Fruit fly (Drosophila melanogaster) whole organism, embryonic: ENCODE results near the gene TBC1D16.

Experiments used
- Adf1 ChIP-seq: fragments of 200-800 bp; sonication (Bioruptor generic); IDR thresholded peaks from 2 replicates; pipeline ENCODE4 v1.3.6; 2022; ENCODE audit warnings: missing biosample characterization, missing genetic modification characterization
- CG10462 ChIP-seq: fragments of 200-800 bp; sonication (Bioruptor generic); optimal IDR thresholded peaks from 2 replicates; lab custom pipeline; 2016; ENCODE audit warnings: missing biosample characterization, missing genetic modification characterization
- CG10543 ChIP-seq: fragments of 200-800 bp; sonication (Bioruptor generic); optimal IDR thresholded peaks from 3 replicates; lab custom pipeline; 2017; ENCODE audit warnings: missing biosample characterization, mild to moderate bottlenecking, missing genetic modification characterization, moderate library complexity
- CG12071 ChIP-seq: fragments of 200-800 bp; sonication (Bioruptor generic); optimal IDR thresholded peaks from 3 replicates; lab custom pipeline; 2018; ENCODE audit warnings: missing biosample characterization, mild to moderate bottlenecking, missing genetic modification characterization
- CG12104 ChIP-seq: fragments of 200-800 bp; sonication (Bioruptor generic); optimal IDR thresholded peaks from 3 replicates; lab custom pipeline; 2016; ENCODE audit warnings: missing biosample characterization, missing genetic modification characterization
- CG15479 ChIP-seq: fragments of 200-800 bp; sonication (Bioruptor generic); optimal IDR thresholded peaks from 3 replicates; lab custom pipeline; 2019; ENCODE audit warnings: missing biosample characterization, mild to moderate bottlenecking, missing genetic modification characterization, moderate library complexity
- CG1647 ChIP-seq: fragments of 200-800 bp; sonication (Bioruptor generic); optimal IDR thresholded peaks from 3 replicates; lab custom pipeline; 2016; ENCODE audit warnings: missing biosample characterization, missing genetic modification characterization
- CG16863 ChIP-seq: fragments of 200-800 bp; sonication (Bioruptor generic); optimal IDR thresholded peaks from 3 replicates; lab custom pipeline; 2016; ENCODE audit warnings: missing biosample characterization, missing genetic modification characterization
- CG1832 ChIP-seq: fragments of 200-800 bp; sonication (Bioruptor generic); optimal IDR thresholded peaks from 2 replicates; lab custom pipeline; 2017; ENCODE audit warnings: missing biosample characterization, mild to moderate bottlenecking, missing genetic modification characterization, inconsistent platforms
- CG2875 ChIP-seq: fragments of 200-800 bp; sonication (Bioruptor generic); optimal IDR thresholded peaks from 2 replicates; lab custom pipeline; 2017; ENCODE audit warnings: missing biosample characterization, mild to moderate bottlenecking, missing genetic modification characterization, missing genetic modification reagents
- CG31365 ChIP-seq: fragments of 200-800 bp; sonication (Bioruptor generic); optimal IDR thresholded peaks from 2 replicates; lab custom pipeline; 2018; ENCODE audit warnings: missing biosample characterization, mild to moderate bottlenecking, missing genetic modification characterization
- CG5953 ChIP-seq: fragments of 200-800 bp; sonication (Bioruptor generic); IDR thresholded peaks from 2 replicates; pipeline ENCODE4 v1.3.6; 2022; ENCODE audit warnings: missing biosample characterization, missing genetic modification characterization
- CG7372 ChIP-seq: fragments of 200-800 bp; sonication (Bioruptor generic); IDR thresholded peaks from 2 replicates; pipeline ENCODE4 v1.3.6; 2022; ENCODE audit warnings: missing biosample characterization, missing genetic modification characterization
- CG7556 ChIP-seq: fragments of 200-800 bp; sonication (Bioruptor generic); optimal IDR thresholded peaks from 2 replicates; lab custom pipeline; 2017; ENCODE audit warnings: missing biosample characterization, mild to moderate bottlenecking, missing genetic modification characterization
- CG7745 ChIP-seq: fragments of 200-800 bp; sonication (Bioruptor generic); optimal IDR thresholded peaks from 2 replicates; lab custom pipeline; 2018; ENCODE audit warnings: missing biosample characterization, mild to moderate bottlenecking, missing genetic modification characterization, moderate library complexity
- CG9437 ChIP-seq: fragments of 200-800 bp; sonication (Bioruptor generic); optimal IDR thresholded peaks from 2 replicates; lab custom pipeline; 2018; ENCODE audit warnings: missing biosample characterization, mild to moderate bottlenecking, missing genetic modification characterization
- CG9932 ChIP-seq: fragments of 200-800 bp; sonication (Bioruptor generic); IDR thresholded peaks from 2 replicates; pipeline ENCODE4 v1.3.6; 2022; ENCODE audit warnings: missing biosample characterization, missing genetic modification characterization
- Camta ChIP-seq: fragments of 200-800 bp; sonication (Bioruptor generic); optimal IDR thresholded peaks from 2 replicates; lab custom pipeline; 2016; ENCODE audit warnings: missing biosample characterization, missing genetic modification characterization
- CoRest ChIP-seq: fragments of 200-800 bp; sonication (Bioruptor generic); optimal IDR thresholded peaks from 3 replicates; lab custom pipeline; 2018; ENCODE audit warnings: missing biosample characterization, mild to moderate bottlenecking, missing genetic modification characterization, moderate library complexity
- D ChIP-seq, 2 experiments: fragments of 200-800 bp in 1 of 2; fragments of >200 bp in 1 of 2; sonication (Bioruptor generic) in 1 of 2; optimal IDR thresholded peaks; 2 replicates in 1 of 2; 3 replicates in 1 of 2; lab custom pipeline; 2017; ENCODE audit warnings: mild to moderate bottlenecking in 1 of 2, missing biosample characterization in 1 of 2, missing genetic modification characterization in 1 of 2, missing genetic modification reagents in 1 of 2
- Dbx ChIP-seq: fragments of 200-800 bp; sonication (Bioruptor generic); IDR thresholded peaks from 3 replicates; pipeline ENCODE4 v1.3.6; 2022; ENCODE audit warnings: missing biosample characterization, missing genetic modification characterization
- Doc3 ChIP-seq: fragments of 200-800 bp; sonication (Bioruptor generic); IDR thresholded peaks from 3 replicates; pipeline ENCODE4 v1.3.6; 2022; ENCODE audit warnings: missing biosample characterization, missing genetic modification characterization; ENCODE audit not compliant: partially characterized antibody
- Gug ChIP-seq: fragments of 200-800 bp; sonication (Bioruptor generic); IDR thresholded peaks from 4 replicates; pipeline ENCODE4 v1.3.6; 2022; ENCODE audit warnings: missing biosample characterization, missing genetic modification characterization
- Hey ChIP-seq: fragments of 200-800 bp; sonication (Bioruptor generic); optimal IDR thresholded peaks from 3 replicates; lab custom pipeline; 2018; ENCODE audit warnings: missing biosample characterization, mild to moderate bottlenecking, missing genetic modification characterization
- Lpt ChIP-seq: fragments of >200 bp; optimal IDR thresholded peaks from 2 replicates; lab custom pipeline; 2018; ENCODE audit warnings: missing biosample characterization, missing genetic modification characterization
- Nf-YC ChIP-seq: fragments of 200-800 bp; optimal IDR thresholded peaks from 3 replicates; lab custom pipeline; 2019; ENCODE audit warnings: missing biosample characterization, mild to moderate bottlenecking, missing genetic modification characterization, moderate library complexity
- Oaz ChIP-seq: fragments of 200-800 bp; sonication (Bioruptor generic); IDR thresholded peaks from 2 replicates; pipeline ENCODE4 v1.3.6; 2022; ENCODE audit warnings: missing biosample characterization, missing genetic modification characterization
- Sox100B ChIP-seq: fragments of 200-800 bp; sonication (Bioruptor generic); optimal IDR thresholded peaks from 3 replicates; lab custom pipeline; 2018; ENCODE audit warnings: missing biosample characterization, mild to moderate bottlenecking, missing genetic modification characterization
- Sry-β ChIP-seq: fragments of 200-800 bp; sonication (Bioruptor generic); optimal IDR thresholded peaks from 2 replicates; lab custom pipeline; 2018; ENCODE audit warnings: missing biosample characterization, mild to moderate bottlenecking, missing genetic modification characterization, moderate library complexity
- Tbp ChIP-seq: fragments of >200 bp; optimal IDR thresholded peaks from 2 replicates; lab custom pipeline; 2018; ENCODE audit warnings: missing biosample characterization, missing genetic modification characterization
- ato ChIP-seq: fragments of 200-800 bp; sonication (Bioruptor generic); IDR thresholded peaks from 2 replicates; pipeline ENCODE4 v1.3.6; 2022; ENCODE audit warnings: missing biosample characterization, missing genetic modification characterization; ENCODE audit not compliant: partially characterized antibody
- chinmo ChIP-seq: fragments of 200-800 bp; sonication (Bioruptor generic); IDR thresholded peaks from 4 replicates; pipeline ENCODE4 v1.3.6; 2022; ENCODE audit warnings: missing biosample characterization, missing genetic modification characterization; ENCODE audit not compliant: partially characterized antibody
- chn ChIP-seq: fragments of 200-800 bp; sonication (Bioruptor generic); optimal IDR thresholded peaks from 2 replicates; lab custom pipeline; 2016; ENCODE audit warnings: missing biosample characterization, missing genetic modification characterization
- ci ChIP-seq: fragments of 200-800 bp; sonication (Bioruptor generic); IDR thresholded peaks from 3 replicates; pipeline ENCODE4 v1.3.6; 2022; ENCODE audit warnings: missing biosample characterization, missing genetic modification characterization
- dimm ChIP-seq: fragments of 200-800 bp; sonication (Bioruptor generic); IDR thresholded peaks from 2 replicates; pipeline ENCODE4 v1.3.6; 2022; ENCODE audit warnings: missing biosample characterization, missing genetic modification characterization
- fu2 ChIP-seq: fragments of 200-800 bp; sonication (Bioruptor generic); optimal IDR thresholded peaks from 2 replicates; lab custom pipeline; 2016; ENCODE audit warnings: missing biosample characterization, missing genetic modification characterization
- gcm2 ChIP-seq: fragments of 200-800 bp; sonication (Bioruptor generic); optimal IDR thresholded peaks from 2 replicates; lab custom pipeline; 2016; ENCODE audit warnings: missing biosample characterization, missing genetic modification characterization
- hb ChIP-seq: fragments of 200-800 bp; sonication (Bioruptor generic); IDR thresholded peaks from 3 replicates; pipeline ENCODE4 v1.3.6; 2022; ENCODE audit warnings: missing biosample characterization, missing genetic modification characterization; ENCODE audit not compliant: partially characterized antibody
- lab ChIP-seq: fragments of 200-800 bp; sonication (Bioruptor generic); optimal IDR thresholded peaks from 3 replicates; lab custom pipeline; 2017; ENCODE audit warnings: missing biosample characterization, missing genetic modification characterization, mild to moderate bottlenecking, moderate library complexity, missing genetic modification reagents
- lmd ChIP-seq: fragments of 200-800 bp; sonication (Bioruptor generic); IDR thresholded peaks from 2 replicates; pipeline ENCODE4 v1.3.6; 2022; ENCODE audit warnings: missing biosample characterization, missing genetic modification characterization
- lola ChIP-seq, 3 experiments: fragments of >200 bp in 2 of 3; fragments of 200-800 bp in 1 of 3; sonication (Bioruptor generic) in 1 of 3; optimal IDR thresholded peaks; 2 replicates each; lab custom pipeline; 2017 to 2019; ENCODE audit warnings: missing biosample characterization in 3 of 3, missing genetic modification characterization in 3 of 3, mild to moderate bottlenecking in 1 of 3, moderate library complexity in 1 of 3
- peb ChIP-seq: fragments of 200-800 bp; sonication (Bioruptor generic); IDR thresholded peaks from 2 replicates; pipeline ENCODE4 v1.3.6; 2022; ENCODE audit warnings: missing biosample characterization, missing genetic modification characterization
- psq ChIP-seq: fragments of 200-800 bp; sonication (Bioruptor generic); optimal IDR thresholded peaks from 2 replicates; lab custom pipeline; 2017; ENCODE audit warnings: missing biosample characterization, missing genetic modification characterization
- slou ChIP-seq: fragments of 200-800 bp; sonication (Bioruptor generic); optimal IDR thresholded peaks from 3 replicates; lab custom pipeline; 2016; ENCODE audit warnings: missing biosample characterization, missing genetic modification characterization
- so ChIP-seq: fragments of 200-800 bp; sonication (Bioruptor generic); IDR thresholded peaks from 3 replicates; pipeline ENCODE4 v1.3.6; 2022; ENCODE audit warnings: missing biosample characterization, missing genetic modification characterization
- tll ChIP-seq, 2 experiments: fragments of 200-800 bp in 1 of 2; fragments of >200 bp in 1 of 2; sonication (Bioruptor generic) in 1 of 2; optimal IDR thresholded peaks; 2 replicates each; lab custom pipeline; 2017 to 2019; ENCODE audit warnings: missing biosample characterization in 2 of 2, missing genetic modification characterization in 2 of 2, mild to moderate bottlenecking in 1 of 2, moderate library complexity in 1 of 2
- zfh2 ChIP-seq: fragments of 200-800 bp; sonication (Bioruptor generic); optimal IDR thresholded peaks from 2 replicates; lab custom pipeline; 2016; ENCODE audit warnings: missing biosample characterization, missing genetic modification characterization

TBC1D16 gene

dm6 chr2L:10387869-10388726 lies 47.4 kb downstream of the TBC1D16 start, which contains the start of gene da (continued):
- TF ChIP-seq lab (GFP tag; lab: Kevin White, UChicago), result no peak
- TF ChIP-seq CG5953 (GFP tag; lab: Robert Waterston, UW), result no peak
- peak; percentile 46 for TF ChIP-seq chn
- TF ChIP-seq Hey (tag; lab: Kevin White, UChicago), result no peak
- peak; percentile 10 for TF ChIP-seq CG10462 (GFP tag; lab: Kevin White, UChicago)
- TF ChIP-seq zfh2, result peak; percentile 69
- no peak for TF ChIP-seq D (optimal IDR thresholded peaks at IDR 0.05; lab: Kevin White, UChicago)
- no peak for TF ChIP-seq D (GFP tag; optimal IDR thresholded peaks at IDR 0.05; lab: Kevin White, UChicago)
- peak; percentile 31; the same call in 1 of the 2 replicates for TF ChIP-seq peb
- peak; percentile 43 for TF ChIP-seq CG9437 (GFP tag; lab: Kevin White, UChicago)
- TF ChIP-seq CG12104 (GFP tag; lab: Kevin White, UChicago), result no peak
- TF ChIP-seq lola (GFP tag; optimal IDR thresholded peaks at IDR 0.05; lab: Kevin White, UChicago), result peak in 2 of 3 experiments; percentile 42 to 92
- TF ChIP-seq CG10543 (GFP tag; lab: Kevin White, UChicago), result peak; percentile 21
- peak; percentile 73 for TF ChIP-seq CoRest
- TF ChIP-seq ci, result peak; percentile 81; the same call in 2 of the 3 replicates
- no peak for TF ChIP-seq Lpt (GFP tag; lab: Kevin White, UChicago)
- no peak for TF ChIP-seq Doc3
- TF ChIP-seq Adf1, result no peak
- peak; percentile 32 for TF ChIP-seq fu2 (GFP tag; lab: Kevin White, UChicago)
- no peak for TF ChIP-seq CG7745
- TF ChIP-seq hb (GFP tag; lab: Robert Waterston, UW), result no peak
- no peak for TF ChIP-seq so (GFP tag; lab: Robert Waterston, UW)
- TF ChIP-seq psq (GFP tag; lab: Kevin White, UChicago), result no peak
- no peak for TF ChIP-seq CG1832 (GFP tag; lab: Kevin White, UChicago)
- TF ChIP-seq CG7372 (GFP tag; lab: Robert Waterston, UW), result 0 out of 2 replicates have a peak, but pooled peaks have one; percentile 29
- 0 out of 3 replicates have a peak, but pooled peaks have one; percentile 15 for TF ChIP-seq Dbx (GFP tag; lab: Robert Waterston, UW)
- TF ChIP-seq Nf-YC, result peak; percentile 52
- TF ChIP-seq Tbp (GFP tag; lab: Kevin White, UChicago), result no peak
- peak; percentile 81 for TF ChIP-seq CG15479 (GFP tag; lab: Kevin White, UChicago)
- no peak for TF ChIP-seq Oaz (GFP tag; lab: Robert Waterston, UW)
- peak; percentile 25 for TF ChIP-seq CG2875
- peak; percentile 74 for TF ChIP-seq Camta (GFP tag; lab: Kevin White, UChicago)
- TF ChIP-seq tll (GFP tag; optimal IDR thresholded peaks at IDR 0.05; lab: Kevin White, UChicago), result peak in 1 of 2 experiments; percentile 12
- TF ChIP-seq slou, result no peak
- peak; percentile 62; the same call in 3 of the 4 replicates for TF ChIP-seq Gug (GFP tag; lab: Robert Waterston, UW)
- TF ChIP-seq lmd, result no peak
- TF ChIP-seq Sox100B, result peak; percentile 51
- no peak for TF ChIP-seq Sry-β (GFP tag; lab: Kevin White, UChicago)
- peak; percentile 75; the same call in 1 of the 2 replicates for TF ChIP-seq CG9932 (GFP tag; lab: Robert Waterston, UW)
- peak; percentile 25 for TF ChIP-seq CG7556 (GFP tag; lab: Kevin White, UChicago)
- no peak for TF ChIP-seq gcm2 (GFP tag; lab: Kevin White, UChicago)
- peak; percentile 57 for TF ChIP-seq CG16863 (GFP tag; lab: Kevin White, UChicago)
- peak; percentile 17; the same call in 1 of the 2 replicates for TF ChIP-seq ato (GFP tag; lab: Robert Waterston, UW)
- TF ChIP-seq dimm (GFP tag; lab: Robert Waterston, UW), result no peak
- TF ChIP-seq CG1647 (GFP tag; lab: Kevin White, UChicago), result peak; percentile 24
- TF ChIP-seq chinmo (GFP tag; lab: Robert Waterston, UW), result 0 out of 4 replicates have a peak, but pooled peaks have one; percentile 52
- no peak for TF ChIP-seq CG12071 (GFP tag; lab: Kevin White, UChicago)
- no peak for TF ChIP-seq CG31365
